Fruit fly (Drosophila melanogaster) Kc167 (cell line): Measurements from ENCODE around the gene Gr66a.

Source experiments
- Myc ChIP-seq: fragments of >200 bp; optimal IDR thresholded peaks from 2 replicates; lab custom pipeline; 2017; ENCODE audit warnings: missing external identifiers
- Sin3A ChIP-seq: fragments of >200 bp; optimal IDR thresholded peaks from 2 replicates; lab custom pipeline; 2018; ENCODE audit warnings: missing external identifiers
- h ChIP-seq: fragments of >200 bp; optimal IDR thresholded peaks from 3 replicates; lab custom pipeline; 2018; ENCODE audit warnings: missing external identifiers
- insv ChIP-seq: fragments of >200 bp; optimal IDR thresholded peaks from 3 replicates; lab custom pipeline; 2018; ENCODE audit warnings: missing external identifiers
- psq ChIP-seq: fragments of >200 bp; optimal IDR thresholded peaks from 2 replicates; lab custom pipeline; 2017; ENCODE audit warnings: missing external identifiers
- ttk ChIP-seq: sonication (Bioruptor generic); optimal IDR thresholded peaks from 2 replicates; lab custom pipeline; 2017; ENCODE audit warnings: missing external identifiers

Gr66a gene

DNA sequence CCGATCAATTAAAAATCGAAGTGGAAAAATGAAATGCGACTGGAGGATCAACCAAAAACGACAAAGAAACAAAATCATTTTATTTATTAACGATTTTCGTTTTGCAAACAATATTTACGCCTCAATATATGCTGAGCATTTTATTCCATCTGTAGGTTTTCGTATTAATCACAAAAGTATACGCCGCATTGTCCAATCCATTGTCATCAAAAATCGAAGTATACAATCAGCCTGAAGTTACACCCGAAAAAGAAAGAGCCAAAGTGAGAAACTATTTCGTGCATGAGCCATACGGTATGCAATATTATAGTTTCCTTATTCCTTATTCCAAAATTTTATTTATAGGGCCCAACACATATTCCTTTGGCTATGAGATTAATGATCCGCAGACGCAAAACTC lies 22.2 kb upstream of the Gr66a start:
- TF ChIP-seq Myc: no peak
- no peak for TF ChIP-seq ttk
- no peak for TF ChIP-seq h (lab: Kevin White, UChicago)

DNA sequence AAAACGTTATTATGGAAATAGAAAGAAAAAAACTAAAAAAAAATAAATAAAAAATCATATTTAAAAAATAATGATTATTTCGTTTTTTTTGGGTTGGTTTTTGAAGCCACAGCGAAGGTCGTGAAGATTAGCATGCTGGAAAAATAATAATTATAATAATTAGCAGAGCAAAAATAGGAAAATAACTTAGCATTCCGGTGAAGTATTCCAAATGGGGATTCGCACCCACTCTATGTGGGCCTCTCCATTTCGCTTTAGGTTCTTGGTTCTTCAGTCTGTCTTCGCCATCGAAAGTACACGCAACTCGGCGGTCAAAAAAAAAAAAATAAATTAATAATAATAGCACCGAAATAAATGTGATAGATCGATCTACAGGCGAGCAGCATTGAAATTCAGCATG lies 21.5 kb upstream of the Gr66a start, which contains the start of gene CG34462:
CG34462 (plus strand) TSS at position 301 of the 400 bp plus-strand sequence.
- no peak for TF ChIP-seq ttk
- no peak for TF ChIP-seq psq
- no peak for TF ChIP-seq h (lab: Kevin White, UChicago)
- no peak for TF ChIP-seq Sin3A (lab: Kevin White, UChicago)
- TF ChIP-seq Myc: no peak
- TF ChIP-seq insv (lab: Kevin White, UChicago): no peak

DNA sequence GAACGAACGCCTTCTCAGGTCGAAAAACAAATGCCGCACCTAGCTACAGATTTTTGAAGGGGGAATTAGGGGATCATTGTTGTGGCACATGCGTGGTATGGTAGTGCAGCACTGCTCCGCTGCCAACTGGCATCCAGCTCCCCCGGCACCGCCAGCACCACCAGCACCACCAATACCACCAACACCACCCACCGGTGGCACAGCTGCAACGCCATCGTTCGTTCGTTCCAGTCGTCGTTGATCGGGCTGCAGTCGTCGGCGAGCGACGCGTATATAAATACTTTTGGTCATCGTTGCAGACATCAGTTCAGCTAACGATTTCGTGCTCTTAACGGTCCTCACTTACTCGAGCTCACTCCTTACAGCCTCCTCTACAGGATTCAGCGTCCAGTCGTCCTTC lies 18.8 kb upstream of the Gr66a start, which contains the start of gene CG34461:
CG34461 (plus strand) TSS at position 301 of the 400 bp plus-strand sequence.
- TF ChIP-seq h (lab: Kevin White, UChicago) (no peak), Sin3A (lab: Kevin White, UChicago) (no peak), psq (no peak), ttk (no peak)

DNA sequence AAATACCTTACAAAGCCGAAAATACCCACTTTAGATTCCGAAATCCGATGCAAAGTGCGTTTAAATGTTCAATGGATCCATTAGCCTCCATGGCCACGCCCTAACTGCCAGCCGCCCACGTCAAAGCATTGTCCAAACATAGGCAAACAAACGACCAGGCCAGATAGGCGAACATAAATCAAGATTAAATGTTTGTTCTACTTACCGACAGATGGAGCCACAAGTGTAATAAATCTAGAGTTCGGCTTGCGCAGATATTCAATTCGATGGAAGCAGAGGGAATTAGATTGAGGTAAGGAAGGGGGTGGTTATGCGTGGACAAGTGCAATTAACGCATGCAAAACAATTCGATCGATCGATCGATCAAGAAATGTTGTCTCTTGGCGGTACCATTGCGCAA lies 17.0 kb upstream of the Gr66a start:
- TF ChIP-seq Myc (no peak), ttk (no peak), Sin3A (lab: Kevin White, UChicago) (no peak), psq (no peak), h (lab: Kevin White, UChicago) (no peak), insv (lab: Kevin White, UChicago) (no peak)

DNA sequence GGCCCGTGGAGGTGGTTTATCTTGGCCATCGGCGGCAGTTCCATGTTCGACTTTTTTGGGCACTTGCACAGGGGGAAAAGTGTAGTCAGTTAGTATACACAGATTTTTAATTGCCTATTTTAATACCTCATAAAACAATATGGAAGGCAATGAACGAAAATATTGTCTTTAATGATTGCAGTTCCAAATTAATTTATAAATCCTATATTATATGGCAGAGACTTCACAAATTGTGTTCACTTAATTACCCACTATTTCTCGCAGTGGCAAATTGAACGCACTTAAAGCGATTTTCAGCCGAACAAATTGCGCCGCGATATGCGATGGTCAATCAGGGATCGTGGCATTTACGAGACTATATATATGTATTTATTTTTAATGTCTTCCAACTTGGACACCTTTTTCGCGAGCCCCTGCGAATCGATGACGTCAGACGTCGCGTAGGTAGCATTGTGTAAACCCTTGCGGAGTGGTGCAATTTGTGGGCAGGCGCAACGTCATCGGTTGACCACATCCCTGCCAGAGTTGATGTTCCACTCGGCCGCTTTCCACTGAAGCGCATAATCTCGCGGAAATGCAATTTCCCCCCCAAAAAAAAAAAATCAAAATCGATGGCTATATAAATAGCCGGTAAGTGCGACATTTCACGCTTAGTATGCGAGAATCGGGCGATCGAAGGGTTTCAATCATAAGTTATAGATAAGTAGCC lies 13.5 kb upstream of the Gr66a start, which contains the start of gene CG13670:
CG13670 (plus strand) TSS at position 659 of the 709 bp plus-strand sequence.
- TF ChIP-seq Myc: no peak
- no peak for TF ChIP-seq h (lab: Kevin White, UChicago)
- no peak for TF ChIP-seq ttk
- no peak for TF ChIP-seq insv (lab: Kevin White, UChicago)
- TF ChIP-seq Sin3A (lab: Kevin White, UChicago): no peak
- no peak for TF ChIP-seq psq

DNA sequence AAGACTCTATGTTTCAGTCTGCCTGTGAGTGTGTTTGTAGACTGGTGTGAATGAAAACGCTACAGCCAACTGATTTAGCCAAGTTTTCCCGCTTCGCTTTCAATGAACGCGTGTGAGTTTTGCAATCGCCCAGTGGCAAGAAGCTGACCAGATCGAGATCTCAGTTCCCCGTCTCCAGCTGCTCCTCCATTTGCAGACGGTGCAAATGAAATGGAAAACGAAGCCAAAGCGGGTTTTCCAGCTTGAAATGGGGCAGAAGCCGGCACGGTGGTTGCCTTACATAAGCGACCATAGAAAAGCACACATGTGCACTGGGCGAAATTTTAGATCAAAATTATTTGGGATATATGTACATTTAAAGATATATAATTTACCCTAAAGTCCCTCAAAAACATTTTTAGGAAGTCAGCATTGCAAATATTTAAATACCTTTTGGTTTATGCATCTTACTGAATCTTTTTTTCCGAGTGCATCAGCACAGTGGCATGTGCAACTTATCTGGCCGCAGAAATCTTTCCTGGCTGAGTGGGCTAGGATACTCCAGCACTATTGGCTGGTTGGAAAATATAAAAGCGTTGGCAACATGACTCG lies 12.2 kb upstream of the Gr66a start, which contains the start of gene CG43059:
CG43059 (minus strand) TSS at position 51 of the 591 bp plus-strand sequence.
- TF ChIP-seq psq: no peak

DNA sequence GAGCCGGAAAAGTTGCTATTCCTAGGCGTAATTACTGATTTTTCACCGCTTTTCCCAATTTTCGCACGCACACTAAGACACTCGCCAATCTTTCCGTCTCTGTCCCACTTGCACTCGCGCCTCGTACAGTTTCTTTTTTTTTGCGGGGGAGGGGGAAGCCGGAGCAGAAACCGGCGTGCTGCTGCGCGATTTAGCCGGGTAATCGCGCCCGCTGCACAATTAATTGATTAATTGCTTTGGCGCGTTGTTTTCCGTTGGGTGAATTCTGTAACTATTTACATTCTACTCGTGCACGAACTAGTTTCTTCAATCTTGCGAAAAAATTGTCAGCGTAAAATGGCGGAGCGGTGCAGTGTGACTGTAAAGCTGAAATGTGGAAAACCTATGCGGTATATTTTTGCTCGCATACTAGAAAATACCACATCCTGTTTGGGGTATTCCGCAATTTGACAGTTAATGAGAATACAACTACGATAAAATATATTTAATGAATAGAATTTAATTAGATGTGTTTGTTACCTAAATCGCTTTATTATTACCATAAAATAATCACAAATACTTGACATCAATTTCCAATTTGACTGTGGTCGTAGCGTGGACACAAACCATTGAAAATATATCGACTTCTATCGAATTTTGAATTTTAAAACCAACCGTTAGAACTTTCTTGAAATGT lies 8.5 kb upstream of the Gr66a start, which contains the start of gene Cpsf6:
Cpsf6 (minus strand) TSS at position 362 of the 676 bp plus-strand sequence.
- no peak for TF ChIP-seq h (lab: Kevin White, UChicago)
- TF ChIP-seq psq: no peak
- no peak for TF ChIP-seq insv (lab: Kevin White, UChicago)
- TF ChIP-seq Sin3A (lab: Kevin White, UChicago): no peak

DNA sequence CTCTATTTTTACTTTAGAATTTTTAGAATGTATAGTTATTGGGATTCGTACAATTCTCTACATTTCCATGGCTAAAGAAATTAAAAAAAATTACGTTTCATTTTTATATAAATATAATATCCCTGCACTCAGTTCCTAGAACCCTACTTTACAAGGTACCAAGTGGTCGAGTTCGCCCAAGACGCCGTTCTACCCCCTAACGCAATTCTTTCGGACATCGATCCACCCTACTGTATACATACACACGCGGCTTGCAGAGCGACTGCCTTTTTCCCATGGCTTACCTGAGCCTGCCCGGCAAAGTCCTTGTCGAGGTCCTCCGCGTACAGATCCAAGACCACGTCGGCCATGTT lies 8.0 kb upstream of the Gr66a start:
- TF ChIP-seq h (lab: Kevin White, UChicago): no peak
- no peak for TF ChIP-seq psq

DNA sequence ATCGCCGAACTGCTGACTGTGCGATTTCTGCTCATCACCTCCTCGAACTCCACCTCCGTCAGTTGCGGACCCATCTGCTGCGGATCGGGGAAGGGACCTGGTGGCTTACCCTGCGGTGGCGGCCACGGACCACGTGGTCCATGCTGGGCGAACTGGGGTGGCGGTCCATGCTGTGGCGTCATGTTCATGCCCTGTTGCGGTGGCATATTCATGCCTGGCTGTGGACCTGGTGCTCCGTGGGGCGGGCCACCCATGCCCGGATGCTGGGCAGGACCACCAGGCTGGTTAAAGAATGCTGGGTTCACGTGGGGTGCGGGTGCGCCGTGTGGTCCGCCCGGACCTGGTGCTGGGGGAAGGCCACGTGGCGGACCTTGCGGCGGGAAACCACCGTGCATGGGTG lies 5.5 kb upstream of the Gr66a start:
- TF ChIP-seq Myc (no peak), insv (lab: Kevin White, UChicago) (no peak), ttk (no peak), h (lab: Kevin White, UChicago) (no peak), Sin3A (lab: Kevin White, UChicago) (no peak), psq (no peak)

DNA sequence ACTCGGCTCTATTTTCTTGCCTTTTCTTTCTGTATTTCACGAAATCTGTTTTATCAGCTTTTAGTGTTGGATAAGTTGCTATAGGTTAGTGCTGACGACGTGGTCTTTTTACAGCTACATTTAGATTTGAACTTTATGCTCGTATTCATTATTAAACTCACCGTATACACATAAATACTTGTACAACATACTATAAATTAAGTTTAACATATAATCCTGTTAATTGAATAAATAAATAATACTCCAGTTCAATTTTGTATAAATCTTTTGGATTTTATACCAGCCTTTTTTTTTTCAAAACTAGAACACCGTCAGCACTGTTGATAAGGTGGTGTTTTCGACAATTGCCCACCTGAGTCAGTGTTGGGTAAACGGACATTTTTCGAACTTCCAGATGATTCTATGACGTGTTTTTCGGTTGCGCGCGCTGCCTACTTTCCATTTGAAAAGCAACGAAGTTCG lies 2.1 kb upstream of the Gr66a start, which contains the start of gene BI-1:
BI-1 (minus strand) TSS at position 51 of the 462 bp plus-strand sequence.
- TF ChIP-seq insv (lab: Kevin White, UChicago) (no peak), Myc (no peak), psq (no peak), ttk (no peak), h (lab: Kevin White, UChicago) (no peak)

DNA sequence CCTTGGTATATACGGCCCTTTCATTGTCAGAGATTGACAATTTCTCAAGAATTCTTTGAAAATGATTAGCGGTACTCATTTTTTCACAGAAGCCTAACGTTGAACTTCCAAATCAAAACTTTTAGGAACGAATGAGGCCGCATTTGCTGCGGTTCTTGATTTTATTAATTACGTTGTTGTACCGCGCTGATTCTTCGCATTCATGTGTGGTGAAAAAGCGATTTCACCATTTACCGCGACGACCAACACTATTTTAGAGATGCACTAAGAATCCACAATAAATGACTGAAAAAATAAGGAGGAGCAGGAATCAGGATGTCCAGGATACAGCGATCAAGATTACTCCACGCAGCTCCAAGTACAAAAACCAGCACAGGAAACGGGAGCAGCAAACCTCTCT lies 2.9 kb downstream of the Gr66a start, which contains the start of the genes CG7194 and Sbp2:
CG7194 (minus strand) TSS at position 148 of the 400 bp plus-strand sequence.
Sbp2 (plus strand) TSS at position 246 of the 400 bp plus-strand sequence.
- TF ChIP-seq ttk (no peak), Sin3A (lab: Kevin White, UChicago) (no peak), insv (lab: Kevin White, UChicago) (no peak), Myc (no peak), h (lab: Kevin White, UChicago) (no peak), psq (no peak)

DNA sequence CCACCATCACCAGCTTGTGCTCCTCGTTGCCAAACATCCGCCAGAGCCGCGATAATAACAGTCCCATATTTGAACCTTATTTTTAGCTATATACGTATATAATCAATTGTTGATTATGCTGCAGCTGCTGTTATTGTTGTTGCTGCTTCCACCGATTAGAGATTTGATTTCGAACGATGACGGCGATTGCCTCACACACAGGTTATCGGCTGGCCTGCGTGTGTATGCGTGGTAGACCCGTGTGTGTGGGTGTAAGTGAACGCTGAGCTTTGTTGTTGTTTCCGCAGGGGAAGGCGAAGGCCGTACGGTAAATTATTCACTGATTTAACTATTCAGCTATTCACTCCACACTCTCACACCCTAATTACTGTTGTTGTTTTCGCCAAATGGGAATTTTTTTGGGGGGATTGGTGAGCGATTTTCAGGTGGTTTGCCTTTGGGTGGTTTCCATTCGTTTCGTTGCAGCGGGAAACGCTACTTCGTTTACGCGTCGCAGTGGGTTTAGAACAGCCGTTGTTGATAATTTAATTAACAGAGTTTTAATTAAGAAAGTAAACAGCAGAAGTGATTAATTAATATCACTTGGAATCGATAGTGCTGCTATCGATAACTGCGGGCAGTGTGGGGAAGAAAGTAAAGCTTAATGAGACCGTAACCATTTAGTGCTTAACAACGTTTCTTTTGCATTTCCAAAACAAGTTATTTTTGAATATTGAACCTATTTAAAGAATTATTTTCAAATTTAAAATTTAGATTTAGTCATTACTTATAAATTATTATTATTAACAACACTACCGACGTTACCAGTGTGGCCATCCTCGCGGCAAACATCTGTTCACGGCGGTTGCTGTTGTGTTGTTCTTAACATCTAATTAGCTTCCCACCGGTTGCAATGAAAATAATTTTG lies 7.3 kb downstream of the Gr66a start, which contains the start of the genes Arl5 and CG13671:
Arl5 (minus strand) TSS at position 616 of the 907 bp plus-strand sequence.
CG13671 (plus strand) TSS at position 841 of the 907 bp plus-strand sequence.
- TF ChIP-seq Myc (no peak), psq (no peak), Sin3A (lab: Kevin White, UChicago) (no peak), h (lab: Kevin White, UChicago) (no peak), insv (lab: Kevin White, UChicago) (no peak), ttk (no peak)
